Worm (Caenorhabditis elegans): Measurements from ENCODE around the gene unc-119.

ce11 chrIII:10870161-10870560 is 32.3 kb upstream of the unc-119 start:
- TF ChIP-seq unc-62 (GFP tag; optimal IDR thresholded peaks at IDR 0.05): no peak
- TF ChIP-seq unc-39 (tag; optimal IDR thresholded peaks at IDR 0.05): no peak
- no peak for TF ChIP-seq pha-4 (tag; optimal IDR thresholded peaks at IDR 0.05)
